Worm (Caenorhabditis elegans) whole organism, L1 larva: Measurements from ENCODE around the gene par-1.
"Not testable (repeated sequence)": the region's sequence is repeated elsewhere in the genome, so short reads cannot be mapped to it uniquely, and the experiment has no call there.

ENCODE experiments used
- C16A3.4 ChIP-seq: fragments of 150-350 bp; optimal IDR thresholded peaks from 2 replicates; lab custom pipeline; 2014; ENCODE audit warnings: missing biosample characterization, missing genetic modification characterization
- F16B12.6 ChIP-seq: fragments of 150-350 bp; optimal IDR thresholded peaks from 2 replicates; lab custom pipeline; 2014; ENCODE audit warnings: missing biosample characterization, missing genetic modification characterization
- Y116A8C.19 ChIP-seq: sonication (generic microtip); optimal IDR thresholded peaks from 2 replicates; lab custom pipeline; 2016; ENCODE audit warnings: missing compliant biosample characterization, missing genetic modification characterization, borderline replicate concordance
- aha-1 ChIP-seq: fragments of 150-350 bp; optimal IDR thresholded peaks from 2 replicates; lab custom pipeline; 2014; ENCODE audit warnings: missing biosample characterization, missing genetic modification characterization
- aly-2 ChIP-seq: fragments of 150-350 bp; optimal IDR thresholded peaks from 2 replicates; lab custom pipeline; 2014; ENCODE audit warnings: missing biosample characterization, missing genetic modification characterization
- ama-1 ChIP-seq: fragments of 150-350 bp; optimal IDR thresholded peaks from 2 replicates; lab custom pipeline; 2014
- ceh-82 ChIP-seq, 3 experiments: fragments of 150-350 bp in 1 of 3; sonication (generic microtip) in 2 of 3; optimal IDR thresholded peaks; 2 replicates each; lab custom pipeline; 2014 to 2017; ENCODE audit warnings: missing biosample characterization in 3 of 3, missing genetic modification characterization in 3 of 3
- ceh-90 ChIP-seq: sonication (generic microtip); optimal IDR thresholded peaks from 2 replicates; lab custom pipeline; 2016; ENCODE audit warnings: missing genetic modification characterization, missing compliant biosample characterization
- dpl-1 ChIP-seq, 3 experiments: fragments of 150-350 bp in 2 of 3; sonication (generic microtip) in 1 of 3; optimal IDR thresholded peaks; 2 replicates each; lab custom pipeline; 2014 to 2017; ENCODE audit warnings: missing biosample characterization in 3 of 3, missing genetic modification characterization in 3 of 3, missing genetic modification reagents in 3 of 3
- efl-1 ChIP-seq, 4 experiments: fragments of 150-350 bp; optimal IDR thresholded peaks in 3 of 4; peaks in 1 of 4; 1 replicate in 1 of 4; 2 replicates in 3 of 4; lab custom pipeline; 2014; ENCODE audit warnings: missing biosample characterization in 2 of 4, missing genetic modification characterization in 2 of 4, missing genetic modification reagents in 2 of 4
- egl-27 ChIP-seq, 2 experiments: fragments of 150-350 bp in 1 of 2; sonication (generic microtip); optimal IDR thresholded peaks; 3 replicates each; lab custom pipeline; 2017 to 2018; ENCODE audit warnings: missing biosample characterization in 2 of 2, missing genetic modification characterization in 2 of 2, missing genetic modification reagents in 2 of 2
- elt-2 ChIP-seq: sonication (generic microtip); optimal IDR thresholded peaks from 2 replicates; lab custom pipeline; 2016; ENCODE audit warnings: missing genetic modification characterization, mild to moderate bottlenecking, inconsistent platforms, missing compliant biosample characterization, missing genetic modification reagents
- elt-3 ChIP-seq, 6 experiments: fragments of 150-350 bp in 1 of 6; sonication (generic microtip); optimal IDR thresholded peaks; 2 replicates each; lab custom pipeline; 2017 to 2018; ENCODE audit warnings: missing biosample characterization in 6 of 6, missing genetic modification characterization in 6 of 6, inconsistent platforms in 1 of 6
- ets-5 ChIP-seq: fragments of 200-800 bp; sonication (Bioruptor generic); IDR thresholded peaks from 2 replicates; pipeline ENCODE4 v1.3.6; 2022; ENCODE audit warnings: missing genetic modification characterization, missing compliant biosample characterization
- fkh-8 ChIP-seq: sonication (generic microtip); optimal IDR thresholded peaks from 2 replicates; lab custom pipeline; 2016; ENCODE audit warnings: mild to moderate bottlenecking, missing genetic modification characterization, missing compliant biosample characterization
- fos-1 ChIP-seq: fragments of 150-350 bp; optimal IDR thresholded peaks from 2 replicates; lab custom pipeline; 2014; ENCODE audit warnings: missing biosample characterization, missing genetic modification characterization
- grh-1 ChIP-seq: fragments of 200-800 bp; sonication (Bioruptor generic); IDR thresholded peaks from 2 replicates; pipeline ENCODE4 v1.3.6; 2022; ENCODE audit warnings: missing genetic modification reagents, missing genetic modification characterization, missing compliant biosample characterization
- hlh-17 ChIP-seq: fragments of 200-800 bp; sonication (Bioruptor generic); optimal IDR thresholded peaks from 2 replicates; lab custom pipeline; 2018; ENCODE audit warnings: missing genetic modification characterization, mild to moderate bottlenecking, missing compliant biosample characterization, moderate library complexity, borderline replicate concordance
- isw-1 ChIP-seq: fragments of 200-800 bp; sonication (Bioruptor generic); IDR thresholded peaks from 2 replicates; pipeline ENCODE4 v1.3.6; 2022; ENCODE audit warnings: missing genetic modification characterization, missing compliant biosample characterization
- jun-1 ChIP-seq: fragments of 150-350 bp; optimal IDR thresholded peaks from 2 replicates; lab custom pipeline; 2014; ENCODE audit warnings: missing biosample characterization, missing genetic modification reagents, missing genetic modification characterization
- lin-14 ChIP-seq: fragments of 200-800 bp; sonication (Bioruptor generic); optimal IDR thresholded peaks from 2 replicates; lab custom pipeline; 2018; ENCODE audit warnings: mild to moderate bottlenecking, missing genetic modification characterization, moderate library complexity, missing compliant biosample characterization
- lir-3 ChIP-seq: sonication (generic microtip); optimal IDR thresholded peaks from 2 replicates; lab custom pipeline; 2016; ENCODE audit warnings: mild to moderate bottlenecking, missing genetic modification characterization, moderate library complexity, missing compliant biosample characterization; ENCODE audit not compliant: poor library complexity
- mef-2 ChIP-seq: fragments of 150-350 bp; optimal IDR thresholded peaks from 2 replicates; lab custom pipeline; 2014; ENCODE audit warnings: missing biosample characterization, missing genetic modification characterization
- nhr-11 ChIP-seq: fragments of 150-350 bp; optimal IDR thresholded peaks from 2 replicates; lab custom pipeline; 2014; ENCODE audit warnings: missing biosample characterization, missing genetic modification characterization
- nhr-20 ChIP-seq: sonication (generic microtip); optimal IDR thresholded peaks from 2 replicates; lab custom pipeline; 2016; ENCODE audit warnings: mild to moderate bottlenecking, missing genetic modification characterization, missing compliant biosample characterization
- nhr-237 ChIP-seq: fragments of 150-350 bp; optimal IDR thresholded peaks from 2 replicates; lab custom pipeline; 2014; ENCODE audit warnings: missing biosample characterization, missing genetic modification characterization
- nhr-47 ChIP-seq: sonication (generic microtip); optimal IDR thresholded peaks from 2 replicates; lab custom pipeline; 2016; ENCODE audit warnings: mild to moderate bottlenecking, missing genetic modification characterization, moderate library complexity, missing compliant biosample characterization
- nhr-77 ChIP-seq: fragments of 150-350 bp; optimal IDR thresholded peaks from 2 replicates; lab custom pipeline; 2014; ENCODE audit warnings: missing biosample characterization, missing genetic modification characterization
- nhr-85 ChIP-seq: sonication (generic microtip); peaks from one replicate; lab custom pipeline; 2016; ENCODE audit warnings: missing genetic modification characterization, inconsistent platforms, missing compliant biosample characterization
- nhr-90 ChIP-seq: sonication (generic microtip); optimal IDR thresholded peaks from 2 replicates; lab custom pipeline; 2016; ENCODE audit warnings: mild to moderate bottlenecking, missing genetic modification characterization, missing compliant biosample characterization; ENCODE audit not compliant: poor library complexity
- pag-3 ChIP-seq: sonication (generic microtip); optimal IDR thresholded peaks from 2 replicates; lab custom pipeline; 2017; ENCODE audit warnings: missing genetic modification characterization, mild to moderate bottlenecking, missing compliant biosample characterization, antibody characterized with exemption, borderline replicate concordance; ENCODE audit not compliant: insufficient read depth
- pax-3 ChIP-seq: fragments of 200-800 bp; sonication (Bioruptor generic); optimal IDR thresholded peaks from 2 replicates; lab custom pipeline; 2018; ENCODE audit warnings: mild to moderate bottlenecking, missing genetic modification characterization, moderate library complexity, missing compliant biosample characterization
- pqm-1 ChIP-seq: sonication (generic microtip); optimal IDR thresholded peaks from 3 replicates; lab custom pipeline; 2017; ENCODE audit warnings: missing biosample characterization, missing genetic modification characterization
- rnt-1 ChIP-seq: sonication (generic microtip); optimal IDR thresholded peaks from 2 replicates; lab custom pipeline; 2016; ENCODE audit warnings: mild to moderate bottlenecking, missing genetic modification characterization, moderate library complexity, missing compliant biosample characterization
- skn-1 ChIP-seq: fragments of 150-350 bp; optimal IDR thresholded peaks from 2 replicates; lab custom pipeline; 2014; ENCODE audit warnings: missing biosample characterization, missing genetic modification characterization
- snpc-4 ChIP-seq: fragments of 150-350 bp; optimal IDR thresholded peaks from 2 replicates; lab custom pipeline; 2014; ENCODE audit warnings: missing biosample characterization, missing genetic modification characterization
- tbx-2 ChIP-seq: sonication (generic microtip); optimal IDR thresholded peaks from 2 replicates; lab custom pipeline; 2016; ENCODE audit warnings: missing genetic modification characterization, missing compliant biosample characterization
- tlp-1 ChIP-seq: fragments of 150-350 bp; optimal IDR thresholded peaks from 2 replicates; lab custom pipeline; 2014; ENCODE audit warnings: missing biosample characterization, missing genetic modification characterization
- unc-130 ChIP-seq: fragments of 150-350 bp; optimal IDR thresholded peaks from 2 replicates; lab custom pipeline; 2017; ENCODE audit warnings: missing biosample characterization, missing genetic modification characterization, inconsistent platforms
- unc-30 ChIP-seq: sonication (generic microtip); optimal IDR thresholded peaks from 2 replicates; lab custom pipeline; 2017; ENCODE audit warnings: missing biosample characterization, missing genetic modification characterization
- unc-98 ChIP-seq: fragments of 200-800 bp; sonication (Bioruptor generic); IDR thresholded peaks from 2 replicates; pipeline ENCODE4 v1.3.6; 2022; ENCODE audit warnings: missing genetic modification characterization, missing compliant biosample characterization
- zag-1 ChIP-seq: fragments of 150-350 bp; optimal IDR thresholded peaks from 2 replicates; lab custom pipeline; 2014; ENCODE audit warnings: missing biosample characterization, missing genetic modification characterization
- ztf-11 ChIP-seq, 2 experiments: sonication (generic microtip); optimal IDR thresholded peaks; 2 replicates each; lab custom pipeline; 2016 to 2017; ENCODE audit warnings: missing genetic modification characterization in 2 of 2, missing biosample characterization in 1 of 2, missing compliant biosample characterization in 1 of 2
- ztf-4 ChIP-seq: fragments of 150-350 bp; optimal IDR thresholded peaks from 2 replicates; lab custom pipeline; 2014; ENCODE audit warnings: missing biosample characterization, missing genetic modification characterization

The par-1 gene

DNA sequence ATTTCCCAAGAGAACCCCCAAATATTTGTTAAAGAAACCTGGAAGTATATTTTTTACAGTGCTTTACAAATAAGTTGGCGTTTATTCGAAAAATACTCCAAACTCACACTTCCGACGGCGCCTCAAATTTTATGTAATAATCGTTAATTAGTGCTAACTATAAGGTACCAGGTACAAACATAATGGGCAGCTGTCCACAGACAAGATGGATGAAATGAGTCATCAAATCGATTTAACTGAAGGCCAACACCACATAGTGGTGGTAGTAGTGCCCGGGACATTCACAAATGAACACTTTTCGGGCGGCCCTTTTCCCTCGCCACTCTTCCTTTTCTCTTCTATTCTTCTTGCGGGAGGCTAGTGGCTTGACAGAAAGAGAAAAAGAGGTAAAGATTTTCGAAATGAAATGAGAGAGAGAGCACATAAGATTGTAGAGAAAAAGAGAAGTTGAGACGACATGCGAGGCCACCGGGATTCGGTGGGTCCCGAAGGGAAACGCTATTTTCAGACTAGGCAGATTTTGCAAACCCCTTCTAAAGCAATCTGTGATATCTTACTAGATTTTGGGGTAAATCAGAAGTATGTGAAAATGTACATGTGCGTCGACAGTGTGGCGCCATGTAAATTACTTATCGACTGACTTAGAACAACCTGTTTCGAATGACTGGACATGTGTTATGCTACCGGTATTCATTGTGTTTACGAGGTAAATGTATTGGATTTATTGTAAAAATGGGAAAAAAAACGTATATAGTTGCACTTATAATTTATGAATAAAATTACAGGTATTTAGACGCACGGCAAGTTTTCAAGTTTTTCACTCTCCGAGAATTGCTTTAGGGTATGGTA, 5.7 kb downstream of the par-1 start (continued):
- TF ChIP-seq fos-1 (tag; lab: Kevin White, UChicago) = peak; percentile 60
- TF ChIP-seq rnt-1 (tag; lab: Kevin White, UChicago) = peak; percentile 21
- no peak for TF ChIP-seq C16A3.4 (tag; lab: Kevin White, UChicago)
- TF ChIP-seq nhr-85 (tag; lab: Kevin White, UChicago) = peak; percentile 62
- TF ChIP-seq Y116A8C.19 (tag; lab: Kevin White, UChicago) = no peak
- no peak for TF ChIP-seq ceh-90 (tag; lab: Kevin White, UChicago)
- TF ChIP-seq nhr-47 (tag; lab: Kevin White, UChicago) = no peak
- TF ChIP-seq fkh-8 (tag; lab: Kevin White, UChicago) = no peak
- no peak for TF ChIP-seq nhr-237 (tag; lab: Kevin White, UChicago)
- TF ChIP-seq skn-1 (tag; lab: Kevin White, UChicago) = no peak
- TF ChIP-seq dpl-1 (GFP tag; optimal IDR thresholded peaks at IDR 0.05; lab: Kevin White, UChicago) = no peak
- TF ChIP-seq unc-30 (tag; lab: Kevin White, UChicago) = no peak
- peak; percentile 28 for TF ChIP-seq unc-130 (tag; lab: Kevin White, UChicago)
- no peak for TF ChIP-seq nhr-20 (tag; lab: Kevin White, UChicago)
- TF ChIP-seq aha-1 (tag; lab: Kevin White, UChicago) = no peak
- no peak for TF ChIP-seq ztf-4
- TF ChIP-seq nhr-77 (tag; lab: Kevin White, UChicago) = no peak
- TF ChIP-seq elt-3 (tag; optimal IDR thresholded peaks at IDR 0.05; lab: Kevin White, UChicago) = peak in 1 of 6 experiments; percentile 13
- no peak for TF ChIP-seq nhr-90 (tag; lab: Kevin White, UChicago)
- TF ChIP-seq, all 84 proteins: peak for 13

- not testable (repeated sequence) for TF ChIP-seq ama-1 (lab: Kevin White, UChicago); fkh-8 (tag; lab: Kevin White, UChicago); zag-1 (tag; lab: Kevin White, UChicago)
- TF ChIP-seq, all 84 proteins: peak for 0; not testable (repeated sequence) for 84
Measured at ce11 chrV:14137766-14138165, 7.4 kb downstream of the par-1 start, which contains the start of gene AH10.4. TSS of gene AH10.4 (minus strand) at chrV:14137866.

- peak; percentile 24 for TF ChIP-seq mef-2 (tag; lab: Kevin White, UChicago)
- TF ChIP-seq grh-1 (GFP tag; lab: Robert Waterston, UW) = no peak
- peak; percentile 60 to 72 for TF ChIP-seq efl-1 (optimal IDR thresholded peaks at IDR 0.05; lab: Kevin White, UChicago)
- peak; percentile 16 to 94 for TF ChIP-seq efl-1 (GFP tag; optimal IDR thresholded peaks at IDR 0.05 in 1 of 2; lab: Kevin White, UChicago)
- no peak; the same call in 1 of the 2 replicates for TF ChIP-seq isw-1 (GFP tag; lab: Robert Waterston, UW)
- no peak for TF ChIP-seq nhr-11 (tag; lab: Kevin White, UChicago)
- peak; percentile 24 for TF ChIP-seq lir-3 (tag; lab: Kevin White, UChicago)
- TF ChIP-seq nhr-85 (tag; lab: Kevin White, UChicago) = peak; percentile 94
- peak; percentile 49 to 68 (median 50) for TF ChIP-seq ceh-82 (tag; optimal IDR thresholded peaks at IDR 0.05; lab: Kevin White, UChicago)
- TF ChIP-seq C16A3.4 (tag; lab: Kevin White, UChicago) = peak; percentile 59
- TF ChIP-seq F16B12.6 (tag; lab: Kevin White, UChicago) = no peak
- peak; percentile 4 to 52 (median 42) for TF ChIP-seq dpl-1 (GFP tag; optimal IDR thresholded peaks at IDR 0.05; lab: Kevin White, UChicago)
- TF ChIP-seq rnt-1 (tag; lab: Kevin White, UChicago) = peak; percentile 30
- TF ChIP-seq aly-2 (tag; lab: Kevin White, UChicago) = no peak
- TF ChIP-seq pax-3 (tag; lab: Kevin White, UChicago) = peak; percentile 65
- no peak for TF ChIP-seq hlh-17 (GFP tag; lab: Kevin White, UChicago)
- no peak for TF ChIP-seq ets-5
- TF ChIP-seq jun-1 (tag; lab: Kevin White, UChicago) = peak; percentile 65
- no peak for TF ChIP-seq tlp-1 (tag; lab: Kevin White, UChicago)
- no peak for TF ChIP-seq pag-3
- TF ChIP-seq unc-30 (tag; lab: Kevin White, UChicago) = no peak
- peak; percentile 78 for TF ChIP-seq tbx-2 (tag; lab: Kevin White, UChicago)
- peak; percentile 49 for TF ChIP-seq nhr-90 (tag; lab: Kevin White, UChicago)
- TF ChIP-seq ztf-11 (tag; optimal IDR thresholded peaks at IDR 0.05; lab: Kevin White, UChicago) = peak in 1 of 2 experiments; percentile 2
- TF ChIP-seq aha-1 (tag; lab: Kevin White, UChicago) = no peak
- peak in 1 of 2 experiments; percentile 73 for TF ChIP-seq egl-27 (tag; optimal IDR thresholded peaks at IDR 0.05; lab: Kevin White, UChicago)
- TF ChIP-seq lin-14 (GFP tag; lab: Kevin White, UChicago) = peak; percentile 98
- no peak for TF ChIP-seq pqm-1 (tag; lab: Kevin White, UChicago)
- peak; percentile 70 for TF ChIP-seq nhr-47 (tag; lab: Kevin White, UChicago)
- no peak for TF ChIP-seq unc-98 (GFP tag; lab: Robert Waterston, UW)
- peak; percentile 25 for TF ChIP-seq elt-2 (tag; lab: Kevin White, UChicago)
- TF ChIP-seq snpc-4 (tag; lab: Kevin White, UChicago) = peak; percentile 48
Measured at ce11 chrV:14136152-14136551, 9.0 kb downstream of the par-1 start.
